Worm (Caenorhabditis elegans) whole organism, L1 larva: ENCODE results near the gene str-66.
"Not testable (repeated sequence)": the region's sequence is repeated elsewhere in the genome, so short reads cannot be mapped to it uniquely, and the experiment has no call there.

Experiments
- fos-1 ChIP-seq: fragments of 150-350 bp; optimal IDR thresholded peaks from 2 replicates; lab custom pipeline; 2014; ENCODE audit warnings: missing biosample characterization, missing genetic modification characterization
- unc-98 ChIP-seq: fragments of 200-800 bp; sonication (Bioruptor generic); IDR thresholded peaks from 2 replicates; pipeline ENCODE4 v1.3.6; 2022; ENCODE audit warnings: missing genetic modification characterization, missing compliant biosample characterization
- ztf-11 ChIP-seq, 2 experiments: sonication (generic microtip); optimal IDR thresholded peaks; 2 replicates each; lab custom pipeline; 2016 to 2017; ENCODE audit warnings: missing genetic modification characterization in 2 of 2, missing biosample characterization in 1 of 2, missing compliant biosample characterization in 1 of 2

DNA sequence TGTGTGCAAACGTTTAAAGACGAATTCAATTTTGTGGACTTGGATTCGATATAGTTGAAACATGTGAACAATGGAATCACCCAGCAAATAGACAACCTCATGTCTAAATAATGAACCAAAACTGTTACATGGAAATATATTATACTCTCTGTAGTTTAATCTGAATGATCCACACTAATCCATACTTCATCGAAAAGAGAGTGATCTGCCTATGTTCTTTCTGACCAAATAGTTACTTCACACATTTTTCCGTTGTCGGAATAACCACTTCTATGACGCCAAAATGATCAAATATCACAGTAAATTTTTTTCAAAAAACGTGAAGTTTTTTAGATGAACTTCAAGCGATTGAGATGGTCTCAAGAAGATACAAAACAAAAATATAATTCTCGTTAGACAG, 2.0 kb downstream of the str-66 start, which contains the start of gene Y73C8C.4:
- not testable (repeated sequence) for TF ChIP-seq unc-98; ztf-11 (tag; optimal IDR thresholded peaks at IDR 0.05; lab: Kevin White, UChicago); fos-1 (tag; lab: Kevin White, UChicago)
